Fruit fly (Drosophila melanogaster): ENCODE measurements around the gene CG14689.

Gene CG14689

DNA sequence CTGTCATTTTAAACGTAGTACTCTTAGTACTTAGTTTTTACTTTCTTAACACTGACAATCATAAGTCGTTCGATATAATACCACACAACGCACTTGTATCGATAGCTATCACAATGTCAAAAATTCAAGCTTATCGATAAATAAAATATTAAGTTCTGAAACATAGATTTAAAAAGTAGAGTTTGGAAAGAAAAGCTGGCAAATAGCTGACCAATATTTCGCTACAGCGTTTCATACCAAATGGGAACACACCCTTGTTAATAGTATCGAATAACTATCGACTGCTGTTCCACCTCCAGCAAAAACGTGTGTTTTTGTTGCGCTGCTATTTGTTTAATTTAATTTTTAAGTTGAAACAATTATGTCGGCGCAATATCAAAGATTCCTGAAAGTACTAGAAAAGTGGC is 14.7 kb downstream of the CG14689 start, which contains the start of the genes pug, CG14683 and CG46459 (continued):
- TF ChIP-seq CG4404 (GFP tag; IDR thresholded peaks at IDR 0.05): no peak
- TF ChIP-seq Pdp1 (GFP tag; optimal IDR thresholded peaks at IDR 0.05): peak; percentile 61 to 75
- no peak for TF ChIP-seq CG17568 (GFP tag; optimal IDR thresholded peaks at IDR 0.05)
- no peak for TF ChIP-seq tll (GFP tag; optimal IDR thresholded peaks at IDR 0.05)
- TF ChIP-seq B-H1 (GFP tag; IDR thresholded peaks at IDR 0.05): no peak
- no peak for TF ChIP-seq Abd-B (GFP tag; optimal IDR thresholded peaks at IDR 0.05)
- TF ChIP-seq CG32767 (GFP tag; IDR thresholded peaks at IDR 0.05): no peak
- no peak for TF ChIP-seq CG1529 (GFP tag; optimal IDR thresholded peaks at IDR 0.05)
- TF ChIP-seq CG4424 (GFP tag; optimal IDR thresholded peaks at IDR 0.05): peak; percentile 40
- TF ChIP-seq CG12391 (tag; optimal IDR thresholded peaks at IDR 0.05): peak; percentile 46
- no peak for TF ChIP-seq gt (GFP tag; IDR thresholded peaks at IDR 0.05)
- peak; percentile 93 for TF ChIP-seq CG10267 (tag; optimal IDR thresholded peaks at IDR 0.05)
- TF ChIP-seq Fer3 (tag; optimal IDR thresholded peaks at IDR 0.05): peak; percentile 6
- no peak for TF ChIP-seq nom (GFP tag; optimal IDR thresholded peaks at IDR 0.05)
- TF ChIP-seq sima (GFP tag; optimal IDR thresholded peaks at IDR 0.05): no peak
- TF ChIP-seq CTCF (GFP tag; optimal IDR thresholded peaks at IDR 0.05): no peak
- no peak for TF ChIP-seq Lpt (GFP tag; optimal IDR thresholded peaks at IDR 0.05)
- TF ChIP-seq Hr78 (GFP tag; optimal IDR thresholded peaks at IDR 0.05): no peak
- no peak for TF ChIP-seq NFAT (GFP tag; IDR thresholded peaks at IDR 0.05)
- TF ChIP-seq Dbx (GFP tag; IDR thresholded peaks at IDR 0.05): 0 out of 3 replicates have a peak, but pooled peaks have one; percentile 53
- TF ChIP-seq crp (GFP tag; optimal IDR thresholded peaks at IDR 0.05): peak in 1 of 2 experiments; percentile 65
- TF ChIP-seq Neu2 (GFP tag; optimal IDR thresholded peaks at IDR 0.05; ENCODE audit: borderline replicate concordance): no peak
- TF ChIP-seq luna (GFP tag; optimal IDR thresholded peaks at IDR 0.05): peak; percentile 36
- TF ChIP-seq CG7271 (tag; optimal IDR thresholded peaks at IDR 0.05): no peak
- TF ChIP-seq CG6654 (GFP tag; optimal IDR thresholded peaks at IDR 0.05): no peak
- TF ChIP-seq CG18011 (GFP tag; optimal IDR thresholded peaks at IDR 0.05): peak; percentile 2
- peak; percentile 43 for TF ChIP-seq caup (GFP tag; optimal IDR thresholded peaks at IDR 0.05; ENCODE audit: severe bottlenecking)
- TF ChIP-seq hth (optimal IDR thresholded peaks at IDR 0.05): no peak
- TF ChIP-seq CG8944 (GFP tag; optimal IDR thresholded peaks at IDR 0.05): peak; percentile 32
- peak; percentile 21; the same call in 1 of the 2 replicates for TF ChIP-seq al (GFP tag; IDR thresholded peaks at IDR 0.05)
- peak; percentile 68 for TF ChIP-seq trem (tag; optimal IDR thresholded peaks at IDR 0.05)
- TF ChIP-seq CG13287 (GFP tag; IDR thresholded peaks at IDR 0.05; ENCODE audit: partially characterized antibody): peak; percentile 99
- peak; percentile 90 for TF ChIP-seq ato (GFP tag; IDR thresholded peaks at IDR 0.05; ENCODE audit: partially characterized antibody)
- TF ChIP-seq p53 (GFP tag; optimal IDR thresholded peaks at IDR 0.05): peak; percentile 24
- peak; percentile 93 for TF ChIP-seq tna (GFP tag; IDR thresholded peaks at IDR 0.05; ENCODE audit: partially characterized antibody)
- TF ChIP-seq CG33213 (GFP tag; optimal IDR thresholded peaks at IDR 0.05): no peak
- no peak for TF ChIP-seq cas (GFP tag; IDR thresholded peaks at IDR 0.05)
- peak; percentile 24 for TF ChIP-seq CG18476 (GFP tag; optimal IDR thresholded peaks at IDR 0.05)
- TF ChIP-seq Oli (tag; optimal IDR thresholded peaks at IDR 0.05): no peak
- no peak for TF ChIP-seq tio (GFP tag; optimal IDR thresholded peaks at IDR 0.05)
- peak; percentile 49 for TF ChIP-seq gem (tag; optimal IDR thresholded peaks at IDR 0.05)
- TF ChIP-seq abd-A (tag; optimal IDR thresholded peaks at IDR 0.05): no peak
- peak; percentile 16 for TF ChIP-seq bcd (GFP tag; optimal IDR thresholded peaks at IDR 0.05)
- no peak for TF ChIP-seq esg (GFP tag; conservative IDR thresholded peaks at IDR 0.05)
- TF ChIP-seq Sin3A (optimal IDR thresholded peaks at IDR 0.05): peak; percentile 29
- no peak for TF ChIP-seq chn (GFP tag; optimal IDR thresholded peaks at IDR 0.05)
- peak; percentile 97 for TF ChIP-seq vnd (GFP tag; IDR thresholded peaks at IDR 0.05; ENCODE audit: partially characterized antibody)
- peak; percentile 58 for TF ChIP-seq Camta (GFP tag; optimal IDR thresholded peaks at IDR 0.05)
- TF ChIP-seq Hsf (GFP tag; optimal IDR thresholded peaks at IDR 0.05): peak; percentile 41
- no peak for TF ChIP-seq sim (GFP tag; IDR thresholded peaks at IDR 0.05)
- TF ChIP-seq CG9215 (GFP tag; IDR thresholded peaks at IDR 0.05): 0 out of 2 replicates have a peak, but pooled peaks have one; percentile 22

Data from whole organism, embryonic.